Fruit fly (Drosophila melanogaster) whole organism, embryonic: ENCODE measurements around the gene dor.
A peak's percentile ranks its signal among the peaks of the same experiment; 100 is the strongest.

Source experiments
- CG10462 ChIP-seq: fragments of 200-800 bp; sonication (Bioruptor generic); optimal IDR thresholded peaks from 2 replicates; lab custom pipeline; 2016; ENCODE audit warnings: missing biosample characterization, missing genetic modification characterization
- CG11504 ChIP-seq: fragments of 200-800 bp; sonication (Bioruptor generic); optimal IDR thresholded peaks from 3 replicates; lab custom pipeline; 2019; ENCODE audit warnings: missing biosample characterization, mild to moderate bottlenecking, missing genetic modification characterization, moderate library complexity
- CG11696 ChIP-seq: fragments of 200-800 bp; sonication (Bioruptor generic); IDR thresholded peaks from 2 replicates; pipeline ENCODE4 v1.3.6; 2022; ENCODE audit warnings: missing biosample characterization, missing genetic modification characterization
- CG13287 ChIP-seq: fragments of 200-800 bp; sonication (Bioruptor generic); IDR thresholded peaks from 2 replicates; pipeline ENCODE4 v1.3.6; 2022; ENCODE audit warnings: missing biosample characterization, missing genetic modification characterization; ENCODE audit not compliant: partially characterized antibody
- CG15514 ChIP-seq: fragments of 200-800 bp; sonication (Bioruptor generic); optimal IDR thresholded peaks from 3 replicates; lab custom pipeline; 2017; ENCODE audit warnings: missing biosample characterization, missing genetic modification characterization, mild to moderate bottlenecking, moderate library complexity, missing genetic modification reagents
- CG18011 ChIP-seq: fragments of 200-800 bp; sonication (Bioruptor generic); optimal IDR thresholded peaks from 2 replicates; lab custom pipeline; 2017; ENCODE audit warnings: missing biosample characterization, missing genetic modification characterization, mild to moderate bottlenecking, moderate library complexity, missing genotype
- CG18599 ChIP-seq: fragments of 200-800 bp; sonication (Bioruptor generic); optimal IDR thresholded peaks from 3 replicates; lab custom pipeline; 2017; ENCODE audit warnings: missing biosample characterization, missing genetic modification characterization, mild to moderate bottlenecking, moderate library complexity, missing genetic modification reagents
- CG3407 ChIP-seq: fragments of 200-800 bp; sonication (Bioruptor generic); optimal IDR thresholded peaks from 2 replicates; lab custom pipeline; 2018; ENCODE audit warnings: missing biosample characterization, mild to moderate bottlenecking, missing genetic modification characterization
- CG34224 ChIP-seq: fragments of 200-800 bp; sonication (Bioruptor generic); IDR thresholded peaks from 3 replicates; pipeline ENCODE4 v1.3.6; 2022; ENCODE audit warnings: missing biosample characterization, missing genetic modification characterization; ENCODE audit not compliant: partially characterized antibody
- CG4424 ChIP-seq: fragments of 200-800 bp; sonication (Bioruptor generic); optimal IDR thresholded peaks from 3 replicates; lab custom pipeline; 2016; ENCODE audit warnings: missing biosample characterization, missing genetic modification characterization
- CG4617 ChIP-seq: fragments of 200-800 bp; sonication (Bioruptor generic); optimal IDR thresholded peaks from 3 replicates; lab custom pipeline; 2016; ENCODE audit warnings: missing biosample characterization, missing genetic modification characterization, borderline replicate concordance
- CG4707 ChIP-seq: fragments of 200-800 bp; sonication (Bioruptor generic); optimal IDR thresholded peaks from 2 replicates; lab custom pipeline; 2018; ENCODE audit warnings: missing biosample characterization, mild to moderate bottlenecking, missing genetic modification characterization, moderate library complexity
- CG6854 ChIP-seq: fragments of 200-800 bp; sonication (Bioruptor generic); optimal IDR thresholded peaks from 3 replicates; lab custom pipeline; 2017; ENCODE audit warnings: missing biosample characterization, mild to moderate bottlenecking, missing genetic modification characterization
- CG7839 ChIP-seq: fragments of 200-800 bp; sonication (Bioruptor generic); optimal IDR thresholded peaks from 3 replicates; lab custom pipeline; 2018; ENCODE audit warnings: missing biosample characterization, mild to moderate bottlenecking, missing genetic modification characterization, moderate library complexity
- CG8359 ChIP-seq: fragments of 200-800 bp; sonication (Bioruptor generic); optimal IDR thresholded peaks from 2 replicates; lab custom pipeline; 2017; ENCODE audit warnings: missing biosample characterization, mild to moderate bottlenecking, missing genetic modification characterization, borderline replicate concordance
- CoRest ChIP-seq: fragments of 200-800 bp; sonication (Bioruptor generic); optimal IDR thresholded peaks from 3 replicates; lab custom pipeline; 2018; ENCODE audit warnings: missing biosample characterization, mild to moderate bottlenecking, missing genetic modification characterization, moderate library complexity
- Doc3 ChIP-seq: fragments of 200-800 bp; sonication (Bioruptor generic); IDR thresholded peaks from 3 replicates; pipeline ENCODE4 v1.3.6; 2022; ENCODE audit warnings: missing biosample characterization, missing genetic modification characterization; ENCODE audit not compliant: partially characterized antibody
- Fer3 ChIP-seq: fragments of 200-800 bp; sonication (Bioruptor generic); optimal IDR thresholded peaks from 2 replicates; lab custom pipeline; 2018; ENCODE audit warnings: missing biosample characterization, mild to moderate bottlenecking, missing genetic modification characterization, moderate library complexity
- Gsc ChIP-seq: fragments of 200-800 bp; sonication (Bioruptor generic); IDR thresholded peaks from 2 replicates; pipeline ENCODE4 v1.3.6; 2022; ENCODE audit warnings: missing biosample characterization, missing genetic modification characterization
- Lim3 ChIP-seq: fragments of 200-800 bp; sonication (Bioruptor generic); IDR thresholded peaks from 2 replicates; pipeline ENCODE4 v1.3.6; 2022; ENCODE audit warnings: missing biosample characterization, missing genetic modification characterization
- Lpt ChIP-seq: fragments of >200 bp; optimal IDR thresholded peaks from 2 replicates; lab custom pipeline; 2018; ENCODE audit warnings: missing biosample characterization, missing genetic modification characterization
- Med ChIP-seq: fragments of 200-800 bp; sonication (Bioruptor generic); peaks from one replicate; lab custom pipeline; 2016; ENCODE audit warnings: missing biosample characterization, missing genetic modification characterization, mild to moderate bottlenecking, inconsistent platforms, moderate library complexity
- NC2β ChIP-seq: fragments of 200-800 bp; sonication (Bioruptor generic); optimal IDR thresholded peaks from 2 replicates; lab custom pipeline; 2016; ENCODE audit warnings: missing biosample characterization, missing genetic modification characterization
- NK7.1 ChIP-seq: fragments of 200-800 bp; sonication (Bioruptor generic); optimal IDR thresholded peaks from 3 replicates; lab custom pipeline; 2016; ENCODE audit warnings: missing biosample characterization, missing genetic modification characterization
- NfI ChIP-seq: fragments of 200-800 bp; sonication (Bioruptor generic); optimal IDR thresholded peaks from 3 replicates; lab custom pipeline; 2018; ENCODE audit warnings: missing biosample characterization, mild to moderate bottlenecking, missing genetic modification characterization, moderate library complexity
- Opbp ChIP-seq: fragments of 200-800 bp; sonication (Bioruptor generic); IDR thresholded peaks from 3 replicates; pipeline ENCODE4 v1.3.6; 2022; ENCODE audit warnings: missing biosample characterization, missing genetic modification characterization; ENCODE audit not compliant: partially characterized antibody
- Stat92E ChIP-seq, 3 experiments: fragments of >200 bp in 2 of 3; fragments of 200-800 bp in 1 of 3; sonication (Bioruptor generic) in 1 of 3; optimal IDR thresholded peaks; 2 replicates each; lab custom pipeline; 2017 to 2019; ENCODE audit warnings: missing biosample characterization in 3 of 3, missing genetic modification characterization in 3 of 3, mild to moderate bottlenecking in 1 of 3, moderate library complexity in 1 of 3
- YL-1 ChIP-seq: fragments of 200-800 bp; sonication (Bioruptor generic); optimal IDR thresholded peaks from 3 replicates; lab custom pipeline; 2017; ENCODE audit warnings: missing biosample characterization, mild to moderate bottlenecking, missing genetic modification characterization
- al ChIP-seq: fragments of 200-800 bp; sonication (Bioruptor generic); IDR thresholded peaks from 2 replicates; pipeline ENCODE4 v1.3.6; 2022; ENCODE audit warnings: missing biosample characterization, missing genetic modification characterization
- ase ChIP-seq: fragments of 200-800 bp; sonication (Bioruptor generic); IDR thresholded peaks from 3 replicates; pipeline ENCODE4 v1.3.6; 2022; ENCODE audit warnings: missing biosample characterization, missing genetic modification characterization
- az2 ChIP-seq: fragments of 200-800 bp; sonication (Bioruptor generic); optimal IDR thresholded peaks from 3 replicates; lab custom pipeline; 2016; ENCODE audit warnings: missing biosample characterization, missing genetic modification characterization
- bbx ChIP-seq: fragments of 200-800 bp; sonication (Bioruptor generic); IDR thresholded peaks from 2 replicates; pipeline ENCODE4 v1.3.6; 2022; ENCODE audit warnings: missing biosample characterization, missing genetic modification characterization; ENCODE audit not compliant: partially characterized antibody
- cad ChIP-seq: fragments of >200 bp; optimal IDR thresholded peaks from 2 replicates; lab custom pipeline; 2017; ENCODE audit warnings: missing biosample characterization, missing genetic modification characterization
- cato ChIP-seq: fragments of 200-800 bp; sonication (Bioruptor generic); optimal IDR thresholded peaks from 2 replicates; lab custom pipeline; 2016; ENCODE audit warnings: missing biosample characterization, missing genetic modification characterization, borderline replicate concordance
- chif ChIP-seq, 2 experiments: fragments of 200-800 bp; sonication (Bioruptor generic); optimal IDR thresholded peaks; 3 replicates each; lab custom pipeline; 2016; ENCODE audit warnings: missing biosample characterization in 2 of 2, missing genetic modification characterization in 2 of 2
- chn ChIP-seq: fragments of 200-800 bp; sonication (Bioruptor generic); optimal IDR thresholded peaks from 2 replicates; lab custom pipeline; 2016; ENCODE audit warnings: missing biosample characterization, missing genetic modification characterization
- crc ChIP-seq: fragments of 200-800 bp; sonication (Bioruptor generic); optimal IDR thresholded peaks from 2 replicates; lab custom pipeline; 2016; ENCODE audit warnings: missing biosample characterization, missing genetic modification characterization
- fd96Cb ChIP-seq: fragments of 200-800 bp; sonication (Bioruptor generic); optimal IDR thresholded peaks from 2 replicates; lab custom pipeline; 2018; ENCODE audit warnings: missing biosample characterization, mild to moderate bottlenecking, missing genetic modification characterization, moderate library complexity
- gsb-n ChIP-seq: fragments of 200-800 bp; sonication (Bioruptor generic); optimal IDR thresholded peaks from 3 replicates; lab custom pipeline; 2018; ENCODE audit warnings: missing biosample characterization, mild to moderate bottlenecking, missing genetic modification characterization
- ham ChIP-seq: fragments of 200-800 bp; sonication (Bioruptor generic); IDR thresholded peaks from 2 replicates; pipeline ENCODE4 v1.3.6; 2022; ENCODE audit warnings: missing biosample characterization, missing genetic modification characterization
- hth ChIP-seq: fragments of >200 bp; optimal IDR thresholded peaks from 2 replicates; lab custom pipeline; 2017; ENCODE audit warnings: inconsistent platforms
- mld ChIP-seq: fragments of 200-800 bp; sonication (Bioruptor generic); IDR thresholded peaks from 3 replicates; pipeline ENCODE4 v1.3.6; 2022; ENCODE audit warnings: missing biosample characterization, missing genetic modification characterization; ENCODE audit not compliant: partially characterized antibody
- nmo ChIP-seq: fragments of 200-800 bp; sonication (Bioruptor generic); optimal IDR thresholded peaks from 2 replicates; lab custom pipeline; 2018; ENCODE audit warnings: missing biosample characterization, mild to moderate bottlenecking, missing genetic modification characterization, moderate library complexity
- pb ChIP-seq: fragments of 200-800 bp; sonication (Bioruptor generic); optimal IDR thresholded peaks from 3 replicates; lab custom pipeline; 2016; ENCODE audit warnings: missing biosample characterization, missing genetic modification characterization
- pita ChIP-seq: fragments of 200-800 bp; sonication (Bioruptor generic); optimal IDR thresholded peaks from 2 replicates; lab custom pipeline; 2017; ENCODE audit warnings: missing biosample characterization, mild to moderate bottlenecking, missing genetic modification characterization
- pros ChIP-seq: fragments of 200-800 bp; sonication (Bioruptor generic); optimal IDR thresholded peaks from 3 replicates; lab custom pipeline; 2019; ENCODE audit warnings: missing biosample characterization, mild to moderate bottlenecking, missing genetic modification characterization, moderate library complexity
- pzg ChIP-seq: fragments of 200-800 bp; sonication (Bioruptor generic); optimal IDR thresholded peaks from 3 replicates; lab custom pipeline; 2018; ENCODE audit warnings: missing biosample characterization, mild to moderate bottlenecking, missing genetic modification characterization, moderate library complexity
- trem ChIP-seq: fragments of 200-800 bp; optimal IDR thresholded peaks from 3 replicates; lab custom pipeline; 2019; ENCODE audit warnings: missing biosample characterization, mild to moderate bottlenecking, missing genetic modification characterization, moderate library complexity
- yki ChIP-seq: fragments of >200 bp; optimal IDR thresholded peaks from 3 replicates; lab custom pipeline; 2018
- zen2 ChIP-seq: fragments of 200-800 bp; sonication (Bioruptor generic); IDR thresholded peaks from 3 replicates; pipeline ENCODE4 v1.3.6; 2022; ENCODE audit warnings: missing biosample characterization, missing genetic modification characterization; ENCODE audit not compliant: partially characterized antibody
- zfh2 ChIP-seq: fragments of 200-800 bp; sonication (Bioruptor generic); optimal IDR thresholded peaks from 2 replicates; lab custom pipeline; 2016; ENCODE audit warnings: missing biosample characterization, missing genetic modification characterization

Gene dor

dm6 chrX:1664836-1665235, at the start of gene dor (continued):
- TF ChIP-seq chn (GFP tag; lab: Kevin White, UChicago) = no peak
- no peak for TF ChIP-seq ham (GFP tag; lab: Robert Waterston, UW)
- TF ChIP-seq NK7.1 (GFP tag; lab: Kevin White, UChicago) = no peak
- TF ChIP-seq CG34224 (GFP tag; lab: Robert Waterston, UW) = peak; percentile 83
- no peak for TF ChIP-seq ase (GFP tag; lab: Robert Waterston, UW)
- no peak for TF ChIP-seq cato (GFP tag; lab: Kevin White, UChicago)
- no peak for TF ChIP-seq CG8359
- TF ChIP-seq CG7839 (tag; lab: Kevin White, UChicago) = no peak
- no peak for TF ChIP-seq pb (GFP tag; lab: Kevin White, UChicago)
- TF ChIP-seq CG13287 (GFP tag; lab: Robert Waterston, UW) = peak; percentile 90
- peak; percentile 74 for TF ChIP-seq Doc3 (GFP tag; lab: Robert Waterston, UW)
- no peak for TF ChIP-seq fd96Cb (tag; lab: Kevin White, UChicago)
- no peak for TF ChIP-seq CG4424
- TF ChIP-seq Stat92E (GFP tag; optimal IDR thresholded peaks at IDR 0.05; lab: Kevin White, UChicago) = no peak
- TF ChIP-seq NC2β = no peak
- peak; percentile 36 for TF ChIP-seq gsb-n (tag; lab: Kevin White, UChicago)
- peak; percentile 39 for TF ChIP-seq Med (GFP tag; lab: Kevin White, UChicago)
- no peak for TF ChIP-seq CG3407 (GFP tag; lab: Kevin White, UChicago)
- no peak for TF ChIP-seq az2 (GFP tag; lab: Kevin White, UChicago)
- TF ChIP-seq CG15514 (GFP tag; lab: Kevin White, UChicago) = peak; percentile 36
- TF ChIP-seq pita (GFP tag; lab: Kevin White, UChicago) = no peak
- no peak for TF ChIP-seq crc (GFP tag; lab: Kevin White, UChicago)
- no peak for TF ChIP-seq zfh2 (GFP tag; lab: Kevin White, UChicago)
- no peak for TF ChIP-seq CG4707 (GFP tag; lab: Kevin White, UChicago)
- no peak for TF ChIP-seq Lim3
- TF ChIP-seq Gsc (GFP tag; lab: Robert Waterston, UW) = no peak
- TF ChIP-seq Fer3 (tag; lab: Kevin White, UChicago) = no peak
- no peak for TF ChIP-seq CG11504 (tag; lab: Kevin White, UChicago)
- TF ChIP-seq Opbp (GFP tag; lab: Robert Waterston, UW) = peak; percentile 90
- TF ChIP-seq hth (lab: Kevin White, UChicago) = no peak
- TF ChIP-seq chif (GFP tag; optimal IDR thresholded peaks at IDR 0.05; lab: Kevin White, UChicago) = no peak
- peak; percentile 55 for TF ChIP-seq CG4617
- no peak for TF ChIP-seq CG18011
- no peak for TF ChIP-seq CG6854 (GFP tag; lab: Kevin White, UChicago)
- TF ChIP-seq pros (GFP tag; lab: Kevin White, UChicago) = no peak
- peak; percentile 90 for TF ChIP-seq bbx (GFP tag; lab: Robert Waterston, UW)
- TF ChIP-seq yki (lab: Kevin White, UChicago) = no peak
- TF ChIP-seq CG18599 (GFP tag; lab: Kevin White, UChicago) = no peak
- no peak for TF ChIP-seq Lpt (GFP tag; lab: Kevin White, UChicago)
- TF ChIP-seq pzg (GFP tag; lab: Kevin White, UChicago) = peak; percentile 52
- peak; percentile 72 for TF ChIP-seq zen2 (GFP tag; lab: Robert Waterston, UW)
- peak; percentile 22 for TF ChIP-seq trem (tag; lab: Kevin White, UChicago)
- TF ChIP-seq NfI (GFP tag; lab: Kevin White, UChicago) = no peak
- TF ChIP-seq CG10462 (GFP tag; lab: Kevin White, UChicago) = no peak
- TF ChIP-seq nmo (GFP tag; lab: Kevin White, UChicago) = no peak
- TF ChIP-seq CG11696 (GFP tag; lab: Robert Waterston, UW) = no peak
- TF ChIP-seq CoRest (tag; lab: Kevin White, UChicago) = no peak
- peak; percentile 77; the same call in 2 of the 3 replicates for TF ChIP-seq mld
- TF ChIP-seq YL-1 (GFP tag; lab: Kevin White, UChicago) = peak; percentile 42
- TF ChIP-seq al (GFP tag; lab: Robert Waterston, UW) = no peak
- no peak for TF ChIP-seq cad (GFP tag; lab: Kevin White, UChicago)
- TF ChIP-seq, all 482 proteins: peak for 55
